Worm (Caenorhabditis elegans) whole organism, mixed stage, embryonic: ENCODE results near the gene F36H1.12.

Experiments used
- blmp-1 ChIP-seq: fragments of 150-350 bp; optimal IDR thresholded peaks from 2 replicates; lab custom pipeline; 2014; ENCODE audit warnings: missing biosample characterization, missing genetic modification characterization
- ceh-39 ChIP-seq: fragments of 150-350 bp; optimal IDR thresholded peaks from 2 replicates; lab custom pipeline; 2014; ENCODE audit warnings: missing biosample characterization, missing genetic modification characterization
- ceh-83 ChIP-seq: fragments of 200-800 bp; sonication (Bioruptor generic); optimal IDR thresholded peaks from 2 replicates; lab custom pipeline; 2018; ENCODE audit warnings: mild to moderate bottlenecking, missing genetic modification characterization, missing compliant biosample characterization
- ces-1 ChIP-seq: fragments of 150-350 bp; optimal IDR thresholded peaks from 2 replicates; lab custom pipeline; 2014; ENCODE audit warnings: missing biosample characterization, missing genetic modification reagents, missing genetic modification characterization
- cnd-1 ChIP-seq: fragments of 200-800 bp; sonication (Bioruptor generic); optimal IDR thresholded peaks from 2 replicates; lab custom pipeline; 2018; ENCODE audit warnings: mild to moderate bottlenecking, missing genetic modification characterization, missing compliant biosample characterization
- elt-3 ChIP-seq: fragments of 150-350 bp; optimal IDR thresholded peaks from 2 replicates; lab custom pipeline; 2014; ENCODE audit warnings: missing biosample characterization, missing genetic modification characterization
- nhr-12 ChIP-seq: fragments of 150-350 bp; optimal IDR thresholded peaks from 2 replicates; lab custom pipeline; 2014; ENCODE audit warnings: missing biosample characterization, missing genetic modification characterization
- nhr-28 ChIP-seq: fragments of 150-350 bp; optimal IDR thresholded peaks from 2 replicates; lab custom pipeline; 2014; ENCODE audit warnings: missing biosample characterization, missing genetic modification characterization
- nhr-76 ChIP-seq: sonication (generic microtip); optimal IDR thresholded peaks from 2 replicates; lab custom pipeline; 2017; ENCODE audit warnings: missing biosample characterization, missing genetic modification characterization
- pha-4 ChIP-seq: fragments of 150-350 bp; optimal IDR thresholded peaks from 2 replicates; lab custom pipeline; 2018; ENCODE audit warnings: missing biosample characterization, missing genetic modification reagents, missing genetic modification characterization

DNA sequence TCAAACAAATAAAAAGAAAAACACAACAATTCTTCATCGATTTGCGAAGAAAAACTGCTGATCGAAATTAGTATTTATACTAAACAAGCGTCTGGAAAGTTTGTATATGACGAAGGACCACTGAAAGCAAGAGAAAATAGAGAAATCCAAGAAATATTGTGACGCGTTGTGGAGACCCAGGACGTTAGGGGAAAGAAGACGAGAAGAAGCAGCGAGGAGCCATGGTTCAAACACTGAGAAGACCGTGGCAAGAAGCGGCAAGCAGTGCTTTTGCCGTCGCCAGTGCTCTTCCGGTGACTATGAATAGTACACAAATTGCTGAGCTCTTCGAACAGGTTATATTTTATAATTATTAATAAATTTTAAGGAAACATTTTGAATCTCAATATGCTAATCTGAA is 14.8 kb downstream of the F36H1.12 start:
- TF ChIP-seq ces-1 (peak; percentile 13), nhr-12 (tag; lab: Kevin White, UChicago) (no peak), nhr-28 (no peak), elt-3 (no peak), blmp-1 (tag; lab: Kevin White, UChicago) (no peak), ceh-39 (tag; lab: Kevin White, UChicago) (no peak), pha-4 (tag; lab: Kevin White, UChicago) (no peak), ceh-83 (no peak), cnd-1 (tag; lab: Kevin White, UChicago) (no peak), nhr-76 (tag; lab: Kevin White, UChicago) (no peak)
